Worm (Caenorhabditis elegans) whole organism, L3 larva: ENCODE measurements around the gene F41E6.7.

ENCODE experiments used
- R02D3.7 ChIP-seq: fragments of 150-350 bp; optimal IDR thresholded peaks from 2 replicates; lab custom pipeline; 2014; ENCODE audit warnings: missing biosample characterization, missing genetic modification characterization
- ZK546.5 ChIP-seq: sonication (generic microtip); optimal IDR thresholded peaks from 2 replicates; lab custom pipeline; 2017; ENCODE audit warnings: missing biosample characterization, missing genetic modification characterization
- aly-2 ChIP-seq: fragments of 150-350 bp; optimal IDR thresholded peaks from 2 replicates; lab custom pipeline; 2014; ENCODE audit warnings: missing biosample characterization, missing genetic modification characterization
- ama-1 ChIP-seq: fragments of 150-350 bp; optimal IDR thresholded peaks from 2 replicates; lab custom pipeline; 2018
- ceh-16 ChIP-seq: sonication (generic microtip); optimal IDR thresholded peaks from 2 replicates; lab custom pipeline; 2017; ENCODE audit warnings: missing biosample characterization, missing genetic modification characterization
- ceh-28 ChIP-seq: fragments of 150-350 bp; optimal IDR thresholded peaks from 2 replicates; lab custom pipeline; 2014; ENCODE audit warnings: missing biosample characterization, missing genetic modification reagents, missing genetic modification characterization
- ceh-9 ChIP-seq: sonication (generic microtip); optimal IDR thresholded peaks from 2 replicates; lab custom pipeline; 2018; ENCODE audit warnings: missing biosample characterization, missing genetic modification characterization
- daf-12 ChIP-seq: fragments of 150-350 bp; optimal IDR thresholded peaks from 2 replicates; lab custom pipeline; 2014; ENCODE audit warnings: missing biosample characterization, missing genetic modification reagents, missing genetic modification characterization
- egl-27 ChIP-seq: sonication (generic microtip); optimal IDR thresholded peaks from 4 replicates; lab custom pipeline; 2017; ENCODE audit warnings: missing biosample characterization, missing genetic modification reagents, missing genetic modification characterization
- egl-5 ChIP-seq: fragments of 150-350 bp; optimal IDR thresholded peaks from 2 replicates; lab custom pipeline; 2017; ENCODE audit warnings: missing biosample characterization, missing genetic modification reagents, missing genetic modification characterization, inconsistent platforms
- elt-1 ChIP-seq: fragments of 150-350 bp; optimal IDR thresholded peaks from 2 replicates; lab custom pipeline; 2014; ENCODE audit warnings: missing biosample characterization, missing genetic modification characterization
- elt-2 ChIP-seq: sonication (generic microtip); optimal IDR thresholded peaks from 2 replicates; lab custom pipeline; 2016; ENCODE audit warnings: missing genetic modification reagents, mild to moderate bottlenecking, missing genetic modification characterization, missing compliant biosample characterization
- elt-3 ChIP-seq, 3 experiments: fragments of 150-350 bp in 1 of 3; sonication (generic microtip) in 2 of 3; optimal IDR thresholded peaks; 2 replicates in 2 of 3; 4 replicates in 1 of 3; lab custom pipeline; 2014 to 2017; ENCODE audit warnings: missing biosample characterization in 3 of 3, missing genetic modification characterization in 3 of 3
- eor-1 ChIP-seq, 2 experiments: fragments of 150-350 bp; optimal IDR thresholded peaks; 2 replicates each; lab custom pipeline; 2014 to 2018; ENCODE audit warnings: missing biosample characterization in 2 of 2, missing genetic modification characterization in 2 of 2
- fkh-10 ChIP-seq: sonication (generic microtip); optimal IDR thresholded peaks from 2 replicates; lab custom pipeline; 2017; ENCODE audit warnings: missing biosample characterization, missing genetic modification reagents, missing genetic modification characterization
- fkh-2 ChIP-seq: fragments of 150-350 bp; optimal IDR thresholded peaks from 2 replicates; lab custom pipeline; 2014; ENCODE audit warnings: missing biosample characterization, missing genetic modification reagents, missing genetic modification characterization
- fos-1 ChIP-seq: fragments of 150-350 bp; optimal IDR thresholded peaks from 2 replicates; lab custom pipeline; 2014; ENCODE audit warnings: missing biosample characterization, missing genetic modification characterization
- hmg-11 ChIP-seq: sonication (generic microtip); optimal IDR thresholded peaks from 2 replicates; lab custom pipeline; 2016; ENCODE audit warnings: missing genetic modification characterization, missing compliant biosample characterization
- jun-1 ChIP-seq: fragments of 150-350 bp; optimal IDR thresholded peaks from 2 replicates; lab custom pipeline; 2014; ENCODE audit warnings: missing biosample characterization, missing genetic modification reagents, missing genetic modification characterization
- lin-15B ChIP-seq: fragments of 150-350 bp; optimal IDR thresholded peaks from 2 replicates; lab custom pipeline; 2014; ENCODE audit warnings: missing biosample characterization, missing genetic modification characterization
- lin-39 ChIP-seq: fragments of 150-350 bp; optimal IDR thresholded peaks from 2 replicates; lab custom pipeline; 2018; ENCODE audit warnings: missing biosample characterization, missing genetic modification reagents, missing genetic modification characterization
- lsy-12 ChIP-seq: sonication (generic microtip); optimal IDR thresholded peaks from 2 replicates; lab custom pipeline; 2016; ENCODE audit warnings: mild to moderate bottlenecking, missing genetic modification characterization, missing compliant biosample characterization
- mdl-1 ChIP-seq: fragments of 150-350 bp; optimal IDR thresholded peaks from 2 replicates; lab custom pipeline; 2014; ENCODE audit warnings: missing biosample characterization, missing genetic modification characterization
- mml-1 ChIP-seq: fragments of 150-350 bp; sonication (generic microtip); optimal IDR thresholded peaks from 3 replicates; lab custom pipeline; 2014; ENCODE audit warnings: missing biosample characterization, missing genetic modification characterization
- nfya-1 ChIP-seq: sonication (generic microtip); optimal IDR thresholded peaks from 2 replicates; lab custom pipeline; 2017; ENCODE audit warnings: missing genetic modification characterization, mild to moderate bottlenecking, missing compliant biosample characterization, antibody characterized with exemption, moderate library complexity; ENCODE audit not compliant: insufficient read depth
- nhr-11 ChIP-seq: fragments of 150-350 bp; optimal IDR thresholded peaks from 2 replicates; lab custom pipeline; 2014; ENCODE audit warnings: missing biosample characterization, missing genetic modification characterization
- nhr-12 ChIP-seq: fragments of 150-350 bp; optimal IDR thresholded peaks from 2 replicates; lab custom pipeline; 2014; ENCODE audit warnings: missing biosample characterization, missing genetic modification characterization
- nhr-23 ChIP-seq: fragments of 150-350 bp; optimal IDR thresholded peaks from 2 replicates; lab custom pipeline; 2014; ENCODE audit warnings: missing biosample characterization, missing genetic modification reagents, missing genetic modification characterization
- nhr-237 ChIP-seq: fragments of 150-350 bp; optimal IDR thresholded peaks from 2 replicates; lab custom pipeline; 2014; ENCODE audit warnings: missing biosample characterization, missing genetic modification characterization
- nhr-25 ChIP-seq: sonication (generic microtip); optimal IDR thresholded peaks from 2 replicates; lab custom pipeline; 2017; ENCODE audit warnings: missing biosample characterization, missing genetic modification characterization
- nhr-28 ChIP-seq: fragments of 150-350 bp; optimal IDR thresholded peaks from 2 replicates; lab custom pipeline; 2014; ENCODE audit warnings: missing biosample characterization, missing genetic modification characterization
- nhr-43 ChIP-seq: sonication (generic microtip); optimal IDR thresholded peaks from 2 replicates; lab custom pipeline; 2016; ENCODE audit warnings: mild to moderate bottlenecking, missing genetic modification characterization, missing compliant biosample characterization; ENCODE audit not compliant: poor library complexity, severe bottlenecking
- nhr-67 ChIP-seq: fragments of 150-350 bp; optimal IDR thresholded peaks from 2 replicates; lab custom pipeline; 2014; ENCODE audit warnings: missing biosample characterization, missing genetic modification characterization
- nhr-76 ChIP-seq: fragments of 150-350 bp; sonication (generic microtip); optimal IDR thresholded peaks from 5 replicates; lab custom pipeline; 2014; ENCODE audit warnings: missing biosample characterization, missing genetic modification characterization
- nhr-77 ChIP-seq: fragments of 150-350 bp; optimal IDR thresholded peaks from 2 replicates; lab custom pipeline; 2014; ENCODE audit warnings: missing biosample characterization, missing genetic modification characterization
- pha-4 ChIP-seq: fragments of 150-350 bp; optimal IDR thresholded peaks from 2 replicates; lab custom pipeline; 2014; ENCODE audit warnings: missing biosample characterization, missing genetic modification reagents, missing genetic modification characterization
- pqm-1 ChIP-seq: fragments of 150-350 bp; optimal IDR thresholded peaks from 2 replicates; lab custom pipeline; 2017; ENCODE audit warnings: missing biosample characterization, missing genetic modification characterization, inconsistent platforms
- sea-2 ChIP-seq: fragments of 150-350 bp; sonication (generic microtip); optimal IDR thresholded peaks from 4 replicates; lab custom pipeline; 2014; ENCODE audit warnings: missing biosample characterization, missing genetic modification reagents, missing genetic modification characterization
- skn-1 ChIP-seq: fragments of 150-350 bp; optimal IDR thresholded peaks from 2 replicates; lab custom pipeline; 2014; ENCODE audit warnings: missing biosample characterization, missing genetic modification characterization
- snpc-4 ChIP-seq: fragments of 150-350 bp; optimal IDR thresholded peaks from 2 replicates; lab custom pipeline; 2014; ENCODE audit warnings: missing biosample characterization, missing genetic modification characterization
- tbx-2 ChIP-seq: sonication (generic microtip); optimal IDR thresholded peaks from 2 replicates; lab custom pipeline; 2016; ENCODE audit warnings: mild to moderate bottlenecking, missing genetic modification characterization, missing compliant biosample characterization
- unc-39 ChIP-seq: sonication (generic microtip); optimal IDR thresholded peaks from 4 replicates; lab custom pipeline; 2017; ENCODE audit warnings: missing biosample characterization, missing genetic modification characterization
- unc-62 ChIP-seq: fragments of 150-350 bp; sonication (generic microtip); optimal IDR thresholded peaks from 4 replicates; lab custom pipeline; 2014; ENCODE audit warnings: missing biosample characterization, missing genetic modification reagents, missing genetic modification characterization
- ztf-11 ChIP-seq: fragments of 150-350 bp; optimal IDR thresholded peaks from 2 replicates; lab custom pipeline; 2014; ENCODE audit warnings: missing biosample characterization, missing genetic modification characterization
- ztf-4 ChIP-seq: fragments of 150-350 bp; optimal IDR thresholded peaks from 2 replicates; lab custom pipeline; 2014; ENCODE audit warnings: missing biosample characterization, missing genetic modification characterization

The F41E6.7 gene

DNA sequence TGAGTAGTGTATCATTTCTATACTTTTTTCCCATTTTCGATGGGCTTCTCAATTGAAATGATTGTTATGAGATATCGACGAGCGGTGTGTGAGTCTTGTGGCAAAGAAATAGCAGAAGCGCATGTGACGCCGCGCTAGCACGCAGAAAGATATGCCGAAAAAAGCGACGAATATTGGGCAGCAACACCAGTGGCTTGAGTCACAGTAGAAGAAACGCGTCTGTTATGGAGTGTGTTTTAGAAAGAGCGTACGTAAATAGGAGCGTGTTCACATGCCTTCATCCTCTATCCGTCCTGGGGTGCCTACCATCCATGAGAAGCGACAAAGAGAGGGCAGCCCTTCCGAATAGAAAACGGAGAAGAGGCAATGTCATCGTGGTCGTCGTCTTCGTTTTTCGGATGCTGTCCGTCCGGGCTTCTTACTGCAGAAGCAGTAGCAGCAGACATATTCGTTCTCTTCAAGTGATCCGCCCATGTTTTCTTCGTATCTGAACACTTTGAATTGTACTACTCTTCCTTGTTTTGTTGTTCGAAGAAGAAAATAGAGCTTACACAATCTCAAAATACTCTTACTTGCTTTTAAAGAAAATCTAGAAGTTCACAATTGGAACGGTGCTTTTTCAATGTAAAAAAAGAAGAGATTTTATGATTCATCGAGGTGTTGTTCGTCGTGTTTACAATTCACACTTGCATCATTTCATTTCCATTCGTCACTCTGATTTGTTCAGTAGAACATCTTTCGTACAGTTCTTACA is 10.9 kb upstream of the F41E6.7 start:
- TF ChIP-seq elt-2 (tag; lab: Kevin White, UChicago) (no peak), nhr-237 (tag; lab: Kevin White, UChicago) (no peak), elt-1 (tag; lab: Kevin White, UChicago) (no peak), nfya-1 (tag; lab: Kevin White, UChicago) (peak; percentile 28), ceh-9 (tag; lab: Kevin White, UChicago) (no peak), ceh-16 (tag; lab: Kevin White, UChicago) (no peak), egl-27 (tag; lab: Kevin White, UChicago) (no peak), nhr-25 (no peak), eor-1 (tag; optimal IDR thresholded peaks at IDR 0.05; lab: Kevin White, UChicago) (no peak), fkh-2 (tag; lab: Kevin White, UChicago) (no peak), jun-1 (no peak), ama-1 (no peak), skn-1 (tag; lab: Kevin White, UChicago) (no peak), lin-15B (tag; lab: Kevin White, UChicago) (no peak), nhr-12 (tag; lab: Kevin White, UChicago) (no peak), nhr-77 (tag; lab: Kevin White, UChicago) (no peak), nhr-76 (no peak), nhr-67 (no peak), pqm-1 (no peak), egl-5 (tag; lab: Kevin White, UChicago) (no peak), nhr-11 (tag; lab: Kevin White, UChicago) (no peak), snpc-4 (tag; lab: Kevin White, UChicago) (peak; percentile 31), fkh-10 (GFP tag; lab: Kevin White, UChicago) (no peak), sea-2 (GFP tag; lab: Kevin White, UChicago) (no peak), unc-62 (GFP tag; lab: Kevin White, UChicago) (no peak), tbx-2 (tag; lab: Kevin White, UChicago) (no peak), lin-39 (tag; lab: Kevin White, UChicago) (peak; percentile 65), lsy-12 (tag; lab: Kevin White, UChicago) (no peak), unc-39 (tag; lab: Kevin White, UChicago) (no peak), pha-4 (tag; lab: Kevin White, UChicago) (no peak), ceh-28 (no peak), elt-3 (tag; optimal IDR thresholded peaks at IDR 0.05; lab: Kevin White, UChicago) (no peak), hmg-11 (tag; lab: Kevin White, UChicago) (peak; percentile 60), aly-2 (tag; lab: Kevin White, UChicago) (no peak), nhr-43 (tag; lab: Kevin White, UChicago) (peak; percentile 42), ztf-11 (tag; lab: Kevin White, UChicago) (no peak), ZK546.5 (tag; lab: Kevin White, UChicago) (no peak), fos-1 (tag; lab: Kevin White, UChicago) (no peak), nhr-23 (tag; lab: Kevin White, UChicago) (no peak), R02D3.7 (no peak), daf-12 (tag; lab: Kevin White, UChicago) (no peak), mdl-1 (peak; percentile 3), nhr-28 (tag; lab: Kevin White, UChicago) (no peak), mml-1 (tag; lab: Kevin White, UChicago) (no peak), ztf-4 (no peak)
- TF ChIP-seq, all 47 proteins: peak for 6
